Fruit fly (Drosophila melanogaster) whole organism, prepupa: ENCODE data around the gene mRpS35.
A peak's percentile ranks its signal among the peaks of the same experiment; 100 is the strongest.

Experiments used
- Blimp-1 ChIP-seq: fragments of 200-800 bp; sonication (Bioruptor generic); optimal IDR thresholded peaks from 3 replicates; lab custom pipeline; 2017; ENCODE audit warnings: missing biosample characterization, missing genetic modification characterization, mild to moderate bottlenecking, moderate library complexity, missing genetic modification reagents
- CG10631 ChIP-seq: fragments of 200-800 bp; sonication (Bioruptor generic); optimal IDR thresholded peaks from 2 replicates; lab custom pipeline; 2016; ENCODE audit warnings: missing biosample characterization, missing genetic modification characterization
- CG10669 ChIP-seq: fragments of 200-800 bp; sonication (Bioruptor generic); optimal IDR thresholded peaks from 3 replicates; lab custom pipeline; 2018; ENCODE audit warnings: missing biosample characterization, mild to moderate bottlenecking, missing genetic modification characterization, moderate library complexity
- CG11294 ChIP-seq: fragments of 200-800 bp; sonication (Bioruptor generic); IDR thresholded peaks from 2 replicates; pipeline ENCODE4 v1.3.6; 2022; ENCODE audit warnings: missing biosample characterization, missing genetic modification characterization
- CG11902 ChIP-seq: fragments of 200-800 bp; sonication (Bioruptor generic); optimal IDR thresholded peaks from 3 replicates; lab custom pipeline; 2016; ENCODE audit warnings: missing biosample characterization, missing genetic modification characterization
- CG15336 ChIP-seq: fragments of 200-800 bp; sonication (Bioruptor generic); IDR thresholded peaks from 2 replicates; pipeline ENCODE4 v1.3.6; 2022; ENCODE audit warnings: missing biosample characterization, missing genetic modification characterization
- CG1621 ChIP-seq: fragments of 200-800 bp; sonication (Bioruptor generic); optimal IDR thresholded peaks from 3 replicates; lab custom pipeline; 2018; ENCODE audit warnings: missing biosample characterization, mild to moderate bottlenecking, missing genetic modification characterization
- CG16779 ChIP-seq: fragments of 200-800 bp; sonication (Bioruptor generic); optimal IDR thresholded peaks from 3 replicates; lab custom pipeline; 2017; ENCODE audit warnings: missing biosample characterization, mild to moderate bottlenecking, missing genetic modification characterization
- CG3032 ChIP-seq: fragments of 200-800 bp; optimal IDR thresholded peaks from 2 replicates; lab custom pipeline; 2019; ENCODE audit warnings: missing biosample characterization, mild to moderate bottlenecking, missing genetic modification characterization, moderate library complexity
- CG31627 ChIP-seq: fragments of 200-800 bp; sonication (Bioruptor generic); optimal IDR thresholded peaks from 3 replicates; lab custom pipeline; 2016; ENCODE audit warnings: missing biosample characterization, missing genetic modification characterization
- CG32006 ChIP-seq: fragments of 200-800 bp; sonication (Bioruptor generic); optimal IDR thresholded peaks from 3 replicates; lab custom pipeline; 2017; ENCODE audit warnings: missing biosample characterization, mild to moderate bottlenecking, missing genetic modification characterization
- CG34406 ChIP-seq: fragments of 200-800 bp; sonication (Bioruptor generic); optimal IDR thresholded peaks from 3 replicates; lab custom pipeline; 2016; ENCODE audit warnings: missing biosample characterization, missing genetic modification characterization
- CG3919 ChIP-seq: fragments of 200-800 bp; sonication (Bioruptor generic); optimal IDR thresholded peaks from 3 replicates; lab custom pipeline; 2016; ENCODE audit warnings: missing biosample characterization, missing genetic modification characterization
- CG6276 ChIP-seq: fragments of 200-800 bp; sonication (Bioruptor generic); optimal IDR thresholded peaks from 2 replicates; lab custom pipeline; 2017; ENCODE audit warnings: missing biosample characterization, mild to moderate bottlenecking, missing genetic modification characterization
- CG6792 ChIP-seq: fragments of 200-800 bp; sonication (Bioruptor generic); optimal IDR thresholded peaks from 3 replicates; lab custom pipeline; 2016; ENCODE audit warnings: missing biosample characterization, missing genetic modification characterization
- CG6854 ChIP-seq: fragments of 200-800 bp; sonication (Bioruptor generic); optimal IDR thresholded peaks from 2 replicates; lab custom pipeline; 2017; ENCODE audit warnings: missing biosample characterization, mild to moderate bottlenecking, missing genetic modification characterization
- CG7368 ChIP-seq: fragments of 200-800 bp; sonication (Bioruptor generic); optimal IDR thresholded peaks from 3 replicates; lab custom pipeline; 2016; ENCODE audit warnings: missing biosample characterization, missing genetic modification characterization
- CG8319 ChIP-seq: fragments of 200-800 bp; sonication (Bioruptor generic); optimal IDR thresholded peaks from 3 replicates; lab custom pipeline; 2016; ENCODE audit warnings: missing biosample characterization, missing genetic modification characterization
- CG8632 ChIP-seq: fragments of 200-800 bp; sonication (Bioruptor generic); optimal IDR thresholded peaks from 3 replicates; lab custom pipeline; 2016; ENCODE audit warnings: missing biosample characterization, missing genetic modification characterization
- CG9139 ChIP-seq: fragments of 200-800 bp; sonication (Bioruptor generic); optimal IDR thresholded peaks from 3 replicates; lab custom pipeline; 2017; ENCODE audit warnings: missing biosample characterization, mild to moderate bottlenecking, missing genetic modification characterization
- Eip75B ChIP-seq: fragments of 200-800 bp; sonication (Bioruptor generic); optimal IDR thresholded peaks from 3 replicates; lab custom pipeline; 2016; ENCODE audit warnings: missing biosample characterization, missing genetic modification characterization
- Eip78C ChIP-seq: fragments of 200-800 bp; sonication (Bioruptor generic); peaks from one replicate; lab custom pipeline; 2016; ENCODE audit warnings: missing biosample characterization, missing genetic modification characterization
- Eip93F ChIP-seq: fragments of 200-800 bp; sonication (Bioruptor generic); optimal IDR thresholded peaks from 2 replicates; lab custom pipeline; 2016; ENCODE audit warnings: missing biosample characterization, mild to moderate bottlenecking, missing genetic modification characterization
- Ets21C ChIP-seq: fragments of 200-800 bp; sonication (Bioruptor generic); optimal IDR thresholded peaks from 3 replicates; lab custom pipeline; 2016; ENCODE audit warnings: missing biosample characterization, missing genetic modification characterization
- Gug ChIP-seq: fragments of 200-800 bp; sonication (Bioruptor generic); IDR thresholded peaks from 2 replicates; pipeline ENCODE4 v1.3.6; 2022; ENCODE audit warnings: missing biosample characterization, missing genetic modification characterization
- Hr38 ChIP-seq: sonication (Bioruptor generic); optimal IDR thresholded peaks from 2 replicates; lab custom pipeline; 2016; ENCODE audit warnings: missing biosample characterization, missing genetic modification characterization
- Hr39 ChIP-seq: fragments of 200-800 bp; sonication (Bioruptor generic); optimal IDR thresholded peaks from 2 replicates; lab custom pipeline; 2016; ENCODE audit warnings: missing biosample characterization, missing genetic modification characterization
- Hr4 ChIP-seq: fragments of 200-800 bp; sonication (Bioruptor generic); optimal IDR thresholded peaks from 3 replicates; lab custom pipeline; 2016; ENCODE audit warnings: missing biosample characterization, missing genetic modification characterization
- Lpt ChIP-seq: fragments of 200-800 bp; sonication (Bioruptor generic); optimal IDR thresholded peaks from 3 replicates; lab custom pipeline; 2016; ENCODE audit warnings: missing biosample characterization, missing genetic modification characterization
- OdsH ChIP-seq: fragments of 200-800 bp; sonication (Bioruptor generic); optimal IDR thresholded peaks from 3 replicates; lab custom pipeline; 2016; ENCODE audit warnings: missing biosample characterization, missing genetic modification characterization
- Smox ChIP-seq: fragments of 200-800 bp; sonication (Bioruptor generic); optimal IDR thresholded peaks from 3 replicates; lab custom pipeline; 2016; ENCODE audit warnings: missing biosample characterization, missing genetic modification characterization
- Sox102F ChIP-seq: fragments of 200-800 bp; sonication (Bioruptor generic); optimal IDR thresholded peaks from 2 replicates; lab custom pipeline; 2016; ENCODE audit warnings: missing biosample characterization, mild to moderate bottlenecking, missing genetic modification characterization
- Sox15 ChIP-seq: fragments of 200-800 bp; sonication (Bioruptor generic); optimal IDR thresholded peaks from 3 replicates; lab custom pipeline; 2016; ENCODE audit warnings: missing biosample characterization, missing genetic modification characterization
- achi ChIP-seq: fragments of 200-800 bp; sonication (Bioruptor generic); optimal IDR thresholded peaks from 3 replicates; lab custom pipeline; 2016; ENCODE audit warnings: missing biosample characterization, missing genetic modification characterization
- acj6 ChIP-seq: fragments of 200-800 bp; sonication (Bioruptor generic); optimal IDR thresholded peaks from 3 replicates; lab custom pipeline; 2016; ENCODE audit warnings: missing biosample characterization, missing genetic modification characterization
- cyc ChIP-seq: fragments of 200-800 bp; sonication (Bioruptor generic); optimal IDR thresholded peaks from 3 replicates; lab custom pipeline; 2016; ENCODE audit warnings: missing biosample characterization, missing genetic modification characterization
- dac ChIP-seq: fragments of 200-800 bp; sonication (Bioruptor generic); optimal IDR thresholded peaks from 2 replicates; lab custom pipeline; 2017; ENCODE audit warnings: missing biosample characterization, mild to moderate bottlenecking, missing genetic modification characterization
- dsx ChIP-seq: fragments of 200-800 bp; optimal IDR thresholded peaks from 3 replicates; lab custom pipeline; 2019; ENCODE audit warnings: missing biosample characterization, mild to moderate bottlenecking, missing genetic modification characterization, moderate library complexity; ENCODE audit not compliant: poor library complexity, severe bottlenecking
- eg ChIP-seq: fragments of 200-800 bp; sonication (Bioruptor generic); IDR thresholded peaks from 3 replicates; pipeline ENCODE4 v1.3.6; 2022; ENCODE audit warnings: missing biosample characterization, missing genetic modification characterization
- esn ChIP-seq: fragments of 200-800 bp; sonication (Bioruptor generic); optimal IDR thresholded peaks from 2 replicates; lab custom pipeline; 2016; ENCODE audit warnings: missing biosample characterization, mild to moderate bottlenecking, missing genetic modification characterization, moderate library complexity
- fd59A ChIP-seq: fragments of 200-800 bp; sonication (Bioruptor generic); optimal IDR thresholded peaks from 2 replicates; lab custom pipeline; 2017; ENCODE audit warnings: missing biosample characterization, mild to moderate bottlenecking, missing genetic modification characterization, missing genetic modification reagents
- fkh ChIP-seq: fragments of 200-800 bp; sonication (Bioruptor generic); optimal IDR thresholded peaks from 3 replicates; lab custom pipeline; 2017; ENCODE audit warnings: missing biosample characterization, mild to moderate bottlenecking, missing genetic modification characterization, moderate library complexity
- lz ChIP-seq: fragments of 200-800 bp; sonication (Bioruptor generic); optimal IDR thresholded peaks from 3 replicates; lab custom pipeline; 2016; ENCODE audit warnings: missing biosample characterization, missing genetic modification characterization
- ss ChIP-seq, 2 experiments: fragments of 200-800 bp; sonication (Bioruptor generic); optimal IDR thresholded peaks; 2 replicates in 1 of 2; 3 replicates in 1 of 2; lab custom pipeline; 2017 to 2018; ENCODE audit warnings: mild to moderate bottlenecking in 2 of 2, missing biosample characterization in 2 of 2, missing genetic modification characterization in 2 of 2, moderate library complexity in 1 of 2
- svp ChIP-seq: fragments of 200-800 bp; sonication (Bioruptor generic); peaks from one replicate; lab custom pipeline; 2016; ENCODE audit warnings: missing biosample characterization, missing genetic modification characterization
- topi ChIP-seq: fragments of 200-800 bp; sonication (Bioruptor generic); optimal IDR thresholded peaks from 3 replicates; lab custom pipeline; 2016; ENCODE audit warnings: missing biosample characterization, missing genetic modification characterization
- vri ChIP-seq: fragments of 200-800 bp; sonication (Bioruptor generic); optimal IDR thresholded peaks from 3 replicates; lab custom pipeline; 2016; ENCODE audit warnings: missing biosample characterization, mild to moderate bottlenecking, missing genetic modification characterization

mRpS35 gene

DNA sequence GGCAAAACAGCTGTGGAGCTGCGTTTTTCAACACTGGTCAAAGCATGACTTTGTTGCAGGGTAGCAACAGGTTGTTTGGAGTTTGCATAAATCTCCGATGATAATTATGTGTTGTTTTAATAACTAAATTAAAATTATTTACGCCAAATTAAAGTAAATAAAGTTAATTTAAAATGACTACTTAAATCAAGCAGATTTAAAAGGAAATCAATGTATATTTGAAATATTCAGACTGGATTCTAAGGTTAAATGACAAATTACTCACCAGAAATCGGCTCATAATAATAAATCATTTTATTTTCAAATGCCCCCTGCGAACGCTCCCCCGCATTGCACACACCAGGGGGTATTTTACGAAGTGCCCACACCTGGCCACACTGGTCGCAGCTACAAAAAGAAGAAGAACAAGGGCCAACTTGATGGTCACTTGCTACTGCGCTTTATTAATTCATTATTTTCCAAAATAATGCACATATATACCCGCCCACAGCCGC, 6.7 kb upstream of the mRpS35 start, which contains the start of the genes CG12093 and Atg2 (continued):
- TF ChIP-seq fd59A, result peak; percentile 89
- peak; percentile 92 for TF ChIP-seq CG3919 (GFP tag; lab: Kevin White, UChicago)
- peak; percentile 95 for TF ChIP-seq CG8632
- peak; percentile 29 for TF ChIP-seq Hr38
- peak; percentile 97 for TF ChIP-seq CG3032
- TF ChIP-seq CG9139 (GFP tag; lab: Kevin White, UChicago), result no peak
- TF ChIP-seq Hr4 (GFP tag; lab: Kevin White, UChicago), result peak; percentile 93
- peak; percentile 92 for TF ChIP-seq CG6792
- TF ChIP-seq dac, result peak; percentile 88
- peak; percentile 92 for TF ChIP-seq CG11294
- TF ChIP-seq CG7368 (GFP tag; lab: Kevin White, UChicago), result peak; percentile 87
- peak; percentile 75 for TF ChIP-seq Blimp-1 (GFP tag; lab: Kevin White, UChicago)
- TF ChIP-seq CG10631, result peak; percentile 96
- peak; percentile 89 for TF ChIP-seq topi (GFP tag; lab: Kevin White, UChicago)
- TF ChIP-seq Hr39, result peak; percentile 90
- peak in 1 of 2 experiments; percentile 85 for TF ChIP-seq ss (GFP tag; optimal IDR thresholded peaks at IDR 0.05; lab: Kevin White, UChicago)
- TF ChIP-seq achi (GFP tag; lab: Kevin White, UChicago), result peak; percentile 94
- TF ChIP-seq Lpt (GFP tag; lab: Kevin White, UChicago), result peak; percentile 93
- TF ChIP-seq Smox (GFP tag; lab: Kevin White, UChicago), result peak; percentile 92
- TF ChIP-seq Eip75B (GFP tag; lab: Kevin White, UChicago), result peak; percentile 90
- peak; percentile 96 for TF ChIP-seq acj6 (GFP tag; lab: Kevin White, UChicago)
- TF ChIP-seq lz, result peak; percentile 95
- peak; percentile 90 for TF ChIP-seq CG11902 (GFP tag; lab: Kevin White, UChicago)
- TF ChIP-seq Eip93F (GFP tag; lab: Kevin White, UChicago), result peak; percentile 76
- peak; percentile 93 for TF ChIP-seq Sox15
- peak; percentile 95 for TF ChIP-seq CG34406 (GFP tag; lab: Kevin White, UChicago)
- TF ChIP-seq dsx (GFP tag; lab: Kevin White, UChicago), result peak; percentile 98
- no peak for TF ChIP-seq CG6276 (GFP tag; lab: Kevin White, UChicago)
- peak; percentile 92 for TF ChIP-seq cyc (GFP tag; lab: Kevin White, UChicago)
- TF ChIP-seq OdsH (GFP tag; lab: Kevin White, UChicago), result peak; percentile 97
- peak; percentile 96 for TF ChIP-seq Eip78C
- peak; percentile 89 for TF ChIP-seq Ets21C (GFP tag; lab: Kevin White, UChicago)
- peak; percentile 93 for TF ChIP-seq CG15336 (GFP tag; lab: Robert Waterston, UW)
- TF ChIP-seq CG8319 (GFP tag; lab: Kevin White, UChicago), result peak; percentile 89
- peak; percentile 96 for TF ChIP-seq CG32006 (GFP tag; lab: Kevin White, UChicago)
- peak; percentile 76 for TF ChIP-seq fkh (GFP tag; lab: Kevin White, UChicago)
- TF ChIP-seq CG6854 (GFP tag; lab: Kevin White, UChicago), result peak; percentile 68
- peak; percentile 94 for TF ChIP-seq CG31627 (GFP tag; lab: Kevin White, UChicago)
- TF ChIP-seq CG16779 (tag; lab: Kevin White, UChicago), result peak; percentile 75
- peak; percentile 82 for TF ChIP-seq CG1621 (tag; lab: Kevin White, UChicago)

DNA sequence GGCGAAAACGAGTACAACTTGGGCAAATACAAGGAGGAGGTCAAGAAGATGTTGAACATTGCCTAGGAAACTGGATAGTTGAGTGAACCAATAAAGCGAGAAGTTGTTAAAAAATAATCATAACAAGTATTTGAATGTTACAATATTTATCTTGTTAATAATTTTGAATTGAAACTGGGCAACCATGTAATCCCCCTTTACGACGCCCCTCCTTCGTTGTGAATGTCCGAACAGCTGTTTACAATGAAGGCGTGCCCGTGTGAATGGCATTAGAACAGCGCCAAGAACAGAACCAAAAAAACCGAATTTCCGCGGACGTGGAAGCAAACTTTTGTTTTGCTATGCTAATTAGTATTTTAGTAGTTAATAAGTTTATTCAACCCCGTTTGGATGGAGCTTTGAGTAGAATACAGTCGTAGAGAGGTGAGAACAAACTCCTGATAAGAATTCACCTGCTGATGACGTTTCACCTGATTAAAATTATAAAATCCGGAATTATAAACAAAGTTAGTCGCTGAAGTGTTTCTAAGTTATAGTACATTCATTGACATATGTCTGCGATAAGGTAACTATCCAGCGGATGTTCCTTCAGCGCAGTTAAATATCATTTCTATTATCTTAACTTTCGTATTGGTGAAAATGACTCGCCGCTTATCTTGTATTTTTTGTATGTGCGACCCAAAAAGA, 1.4 kb downstream of the mRpS35 start, which contains the start of gene Pgant6:
Pgant6 (plus strand) TSS at position 265 of the 687 bp plus-strand sequence.
- TF ChIP-seq dsx (GFP tag; lab: Kevin White, UChicago) (no peak), lz (peak; percentile 2), CG15336 (GFP tag; lab: Robert Waterston, UW) (no peak), Eip75B (GFP tag; lab: Kevin White, UChicago) (no peak), fd59A (no peak), vri (GFP tag; lab: Kevin White, UChicago) (peak; percentile 62), Ets21C (GFP tag; lab: Kevin White, UChicago) (no peak), esn (peak; percentile 18), Hr4 (GFP tag; lab: Kevin White, UChicago) (no peak), fkh (GFP tag; lab: Kevin White, UChicago) (no peak), Gug (no peak), svp (GFP tag; lab: Kevin White, UChicago) (no peak), OdsH (GFP tag; lab: Kevin White, UChicago) (no peak), CG6792 (no peak), Sox102F (GFP tag; lab: Kevin White, UChicago) (no peak), CG34406 (GFP tag; lab: Kevin White, UChicago) (no peak), CG31627 (GFP tag; lab: Kevin White, UChicago) (peak; percentile 7), CG8319 (GFP tag; lab: Kevin White, UChicago) (no peak), CG3919 (GFP tag; lab: Kevin White, UChicago) (no peak), CG3032 (peak; percentile 18), Hr38 (no peak), eg (GFP tag; lab: Robert Waterston, UW) (no peak), CG10669 (GFP tag; lab: Kevin White, UChicago) (no peak)
